Fruit fly (Drosophila melanogaster): Measurements from ENCODE around the gene CG11417.
A peak's percentile ranks its signal among the peaks of the same experiment; 100 is the strongest.

Gene CG11417

dm6 chrX:1398455-1399055 lies 44.7 kb downstream of the CG11417 start (continued):
- TF ChIP-seq MBD-R2 (GFP tag; IDR thresholded peaks at IDR 0.05), result peak; percentile 34; the same call in 1 of the 2 replicates
- TF ChIP-seq fd102C (GFP tag; optimal IDR thresholded peaks at IDR 0.05), result no peak
- TF ChIP-seq nmo (GFP tag; optimal IDR thresholded peaks at IDR 0.05), result peak; percentile 73
- TF ChIP-seq dm (GFP tag; optimal IDR thresholded peaks at IDR 0.05), result no peak
- TF ChIP-seq CG16863 (GFP tag; optimal IDR thresholded peaks at IDR 0.05), result peak; percentile 41
- TF ChIP-seq CG12219 (GFP tag; optimal IDR thresholded peaks at IDR 0.05), result peak; percentile 50
- peak; percentile 85 for TF ChIP-seq sens (GFP tag)
- no peak for TF ChIP-seq CTCF (GFP tag; optimal IDR thresholded peaks at IDR 0.05)
- TF ChIP-seq emc (GFP tag; optimal IDR thresholded peaks at IDR 0.05), result no peak
- peak; percentile 62 for TF ChIP-seq phol (tag; optimal IDR thresholded peaks at IDR 0.05)
- peak; percentile 56 for TF ChIP-seq Fer3 (tag; optimal IDR thresholded peaks at IDR 0.05)
- TF ChIP-seq peb (GFP tag; IDR thresholded peaks at IDR 0.05), result peak; percentile 49
- TF ChIP-seq ase (GFP tag; IDR thresholded peaks at IDR 0.05), result no peak; the same call in 1 of the 3 replicates
- no peak for TF ChIP-seq corto (GFP tag; optimal IDR thresholded peaks at IDR 0.05)
- no peak for TF ChIP-seq CG3838 (GFP tag; optimal IDR thresholded peaks at IDR 0.05)
- TF ChIP-seq tx (GFP tag; optimal IDR thresholded peaks at IDR 0.05), result peak; percentile 34
- TF ChIP-seq CG10543 (GFP tag; optimal IDR thresholded peaks at IDR 0.05), result no peak
- TF ChIP-seq CG14441 (GFP tag; IDR thresholded peaks at IDR 0.05), result peak; percentile 70
- peak; percentile 40 for TF ChIP-seq CG12104 (GFP tag; optimal IDR thresholded peaks at IDR 0.05)
- TF ChIP-seq CG3995 (GFP tag; optimal IDR thresholded peaks at IDR 0.05), result no peak
- TF ChIP-seq fd64A (GFP tag; optimal IDR thresholded peaks at IDR 0.05), result no peak
- TF ChIP-seq ranshi (GFP tag; IDR thresholded peaks at IDR 0.05), result peak; percentile 64; the same call in 1 of the 2 replicates
- TF ChIP-seq Nf-YC (tag; optimal IDR thresholded peaks at IDR 0.05), result peak; percentile 15
- TF ChIP-seq CG4617 (GFP tag; optimal IDR thresholded peaks at IDR 0.05; ENCODE audit: borderline replicate concordance), result peak; percentile 9
- TF ChIP-seq Med (GFP tag), result peak; percentile 91
- TF ChIP-seq sob (GFP tag; IDR thresholded peaks at IDR 0.05), result peak; percentile 65
- no peak for TF ChIP-seq crc (GFP tag; optimal IDR thresholded peaks at IDR 0.05)
- TF ChIP-seq CG31224 (GFP tag; IDR thresholded peaks at IDR 0.05), result peak; percentile 57; the same call in 1 of the 2 replicates
- TF ChIP-seq CG11398 (GFP tag; optimal IDR thresholded peaks at IDR 0.05), result peak; percentile 30
- TF ChIP-seq CG1602 (GFP tag; optimal IDR thresholded peaks at IDR 0.05), result peak; percentile 55
- TF ChIP-seq ro (GFP tag; IDR thresholded peaks at IDR 0.05), result peak; percentile 24; the same call in 1 of the 2 replicates
- peak; percentile 64 for TF ChIP-seq CG10209 (GFP tag; optimal IDR thresholded peaks at IDR 0.05)
- TF ChIP-seq Bteb2 (GFP tag; optimal IDR thresholded peaks at IDR 0.05), result no peak
- TF ChIP-seq CG10462 (GFP tag; optimal IDR thresholded peaks at IDR 0.05), result peak; percentile 6
- TF ChIP-seq Taf1 (GFP tag; IDR thresholded peaks at IDR 0.05), result peak; percentile 48; the same call in 1 of the 2 replicates
- TF ChIP-seq croc (GFP tag; conservative IDR thresholded peaks at IDR 0.05), result peak; percentile 57
- peak; percentile 20 for TF ChIP-seq CG14710 (tag; optimal IDR thresholded peaks at IDR 0.05)
- no peak for TF ChIP-seq YL-1 (GFP tag; optimal IDR thresholded peaks at IDR 0.05)
- peak; percentile 28 for TF ChIP-seq CG1529 (GFP tag; optimal IDR thresholded peaks at IDR 0.05)
- no peak for TF ChIP-seq Lpt (GFP tag; optimal IDR thresholded peaks at IDR 0.05)
- 0 out of 2 replicates have a peak, but pooled peaks have one; percentile 35 for TF ChIP-seq Awh (GFP tag; IDR thresholded peaks at IDR 0.05)
- no peak for TF ChIP-seq sc (optimal IDR thresholded peaks at IDR 0.05)
- no peak for TF ChIP-seq sc (GFP tag; optimal IDR thresholded peaks at IDR 0.05)
- TF ChIP-seq CG15269 (tag; optimal IDR thresholded peaks at IDR 0.05), result peak; percentile 67
- TF ChIP-seq p53 (GFP tag; optimal IDR thresholded peaks at IDR 0.05), result no peak
- peak; percentile 64; the same call in 2 of the 3 replicates for TF ChIP-seq Mrtf (GFP tag; IDR thresholded peaks at IDR 0.05)
- TF ChIP-seq Hr51 (GFP tag; optimal IDR thresholded peaks at IDR 0.05), result peak; percentile 38 to 65
- no peak for TF ChIP-seq trh (GFP tag; optimal IDR thresholded peaks at IDR 0.05)
- TF ChIP-seq Mad (GFP tag; optimal IDR thresholded peaks at IDR 0.05), result no peak
- TF ChIP-seq Bdp1 (GFP tag; optimal IDR thresholded peaks at IDR 0.05), result peak; percentile 50
- 0 out of 2 replicates have a peak, but pooled peaks have one; percentile 18 for TF ChIP-seq toy (GFP tag; IDR thresholded peaks at IDR 0.05)
- no peak for TF ChIP-seq ftz-f1 (GFP tag; optimal IDR thresholded peaks at IDR 0.05)
